Worm (Caenorhabditis elegans) whole organism, L2 larva: ENCODE results near the gene T28A11.19.

ENCODE experiments used
- C34F6.9 ChIP-seq: fragments of 150-350 bp; optimal IDR thresholded peaks from 2 replicates; lab custom pipeline; 2014; ENCODE audit warnings: missing biosample characterization, missing genetic modification characterization
- F13H6.1 ChIP-seq: sonication (generic microtip); optimal IDR thresholded peaks from 2 replicates; lab custom pipeline; 2016; ENCODE audit warnings: missing genetic modification characterization, missing compliant biosample characterization
- R02D3.7 ChIP-seq: fragments of 150-350 bp; optimal IDR thresholded peaks from 2 replicates; lab custom pipeline; 2014; ENCODE audit warnings: missing biosample characterization, missing genetic modification characterization
- alr-1 ChIP-seq: fragments of 150-350 bp; optimal IDR thresholded peaks from 2 replicates; lab custom pipeline; 2014; ENCODE audit warnings: missing biosample characterization, missing genetic modification characterization
- aly-2 ChIP-seq: fragments of 150-350 bp; optimal IDR thresholded peaks from 2 replicates; lab custom pipeline; 2014; ENCODE audit warnings: missing biosample characterization, missing genetic modification characterization
- ama-1 ChIP-seq: fragments of 150-350 bp; optimal IDR thresholded peaks from 2 replicates; lab custom pipeline; 2018; ENCODE audit warnings: inconsistent platforms
- egl-27 ChIP-seq: sonication (generic microtip); optimal IDR thresholded peaks from 3 replicates; lab custom pipeline; 2017; ENCODE audit warnings: missing biosample characterization, missing genetic modification reagents, missing genetic modification characterization
- elt-1 ChIP-seq: fragments of 150-350 bp; optimal IDR thresholded peaks from 2 replicates; lab custom pipeline; 2014; ENCODE audit warnings: missing biosample characterization, missing genetic modification characterization
- gmeb-1 ChIP-seq: fragments of 150-350 bp; optimal IDR thresholded peaks from 2 replicates; lab custom pipeline; 2014; ENCODE audit warnings: missing biosample characterization, missing genetic modification characterization
- lin-11 ChIP-seq: fragments of 150-350 bp; sonication (generic microtip); optimal IDR thresholded peaks from 2 replicates; lab custom pipeline; 2014; ENCODE audit warnings: missing biosample characterization, missing genetic modification characterization, inconsistent platforms, mixed read lengths
- lsy-2 ChIP-seq, 2 experiments: fragments of 150-350 bp in 1 of 2; sonication (generic microtip) in 1 of 2; optimal IDR thresholded peaks; 2 replicates each; lab custom pipeline; 2014 to 2017; ENCODE audit warnings: missing biosample characterization in 2 of 2, missing genetic modification characterization in 2 of 2
- mab-5 ChIP-seq: fragments of 150-350 bp; optimal IDR thresholded peaks from 2 replicates; lab custom pipeline; 2014; ENCODE audit warnings: missing biosample characterization, missing genetic modification characterization
- nhr-10 ChIP-seq: sonication (generic microtip); optimal IDR thresholded peaks from 2 replicates; lab custom pipeline; 2017; ENCODE audit warnings: missing biosample characterization, missing genetic modification characterization
- nhr-11 ChIP-seq: fragments of 150-350 bp; optimal IDR thresholded peaks from 2 replicates; lab custom pipeline; 2014; ENCODE audit warnings: missing biosample characterization, missing genetic modification characterization
- nhr-129 ChIP-seq: fragments of 150-350 bp; optimal IDR thresholded peaks from 2 replicates; lab custom pipeline; 2014; ENCODE audit warnings: missing biosample characterization, missing genetic modification characterization
- nhr-6 ChIP-seq: fragments of 150-350 bp; optimal IDR thresholded peaks from 2 replicates; lab custom pipeline; 2014; ENCODE audit warnings: missing biosample characterization, missing genetic modification characterization
- sem-4 ChIP-seq: fragments of 150-350 bp; optimal IDR thresholded peaks from 2 replicates; lab custom pipeline; 2014; ENCODE audit warnings: missing biosample characterization, missing genetic modification reagents, missing genetic modification characterization
- skn-1 ChIP-seq: sonication (generic microtip); optimal IDR thresholded peaks from 2 replicates; lab custom pipeline; 2017; ENCODE audit warnings: missing biosample characterization, missing genetic modification characterization
- sma-9 ChIP-seq, 2 experiments: fragments of 150-350 bp in 1 of 2; sonication (generic microtip) in 1 of 2; optimal IDR thresholded peaks; 2 replicates each; lab custom pipeline; 2014 to 2016; ENCODE audit warnings: missing genetic modification characterization in 2 of 2, mild to moderate bottlenecking in 1 of 2, missing biosample characterization in 1 of 2, missing compliant biosample characterization in 1 of 2, missing genetic modification reagents in 1 of 2, moderate library complexity in 1 of 2
- snpc-4 ChIP-seq: fragments of 150-350 bp; optimal IDR thresholded peaks from 2 replicates; lab custom pipeline; 2014; ENCODE audit warnings: missing biosample characterization, missing genetic modification characterization
- unc-39 ChIP-seq: fragments of 150-350 bp; optimal IDR thresholded peaks from 2 replicates; lab custom pipeline; 2014; ENCODE audit warnings: missing biosample characterization, missing genetic modification characterization
- unc-62 ChIP-seq: fragments of 150-350 bp; optimal IDR thresholded peaks from 2 replicates; lab custom pipeline; 2014; ENCODE audit warnings: missing biosample characterization, missing genetic modification reagents, missing genetic modification characterization

T28A11.19 gene

ce11 chrV:3282957-3283356, 13.6 kb upstream of the T28A11.19 start, which contains the start of gene str-64:
TSS of gene str-64 (plus strand) at chrV:3283257.
- TF ChIP-seq elt-1: no peak
- TF ChIP-seq mab-5: no peak
- TF ChIP-seq nhr-6: no peak
- TF ChIP-seq lin-11: no peak

ce11 chrV:3281523-3281922, 12.2 kb upstream of the T28A11.19 start, which contains the start of gene T28A11.25:
TSS of gene T28A11.25 (plus strand) at chrV:3281823.
- peak; percentile 64 for TF ChIP-seq sma-9 (GFP tag; optimal IDR thresholded peaks at IDR 0.05; lab: Kevin White, UChicago)
- no peak for TF ChIP-seq sma-9 (tag; optimal IDR thresholded peaks at IDR 0.05; lab: Kevin White, UChicago)
- TF ChIP-seq egl-27: no peak
- TF ChIP-seq mab-5: no peak
- no peak for TF ChIP-seq nhr-129
- TF ChIP-seq nhr-11 (tag; lab: Kevin White, UChicago): no peak

ce11 chrV:3280009-3280408, 10.7 kb upstream of the T28A11.19 start, which contains the start of gene T28A11.2:
TSS of gene T28A11.2 (plus strand) at chrV:3280379.
- TF ChIP-seq C34F6.9 (tag; lab: Kevin White, UChicago) (no peak), F13H6.1 (tag; lab: Kevin White, UChicago) (peak; percentile 50), sem-4 (tag; lab: Kevin White, UChicago) (peak; percentile 8), sma-9 (GFP tag; optimal IDR thresholded peaks at IDR 0.05; lab: Kevin White, UChicago) (peak; percentile 71), sma-9 (tag; optimal IDR thresholded peaks at IDR 0.05; lab: Kevin White, UChicago) (no peak)
- TF ChIP-seq, all 48 proteins: peak for 3

DNA sequence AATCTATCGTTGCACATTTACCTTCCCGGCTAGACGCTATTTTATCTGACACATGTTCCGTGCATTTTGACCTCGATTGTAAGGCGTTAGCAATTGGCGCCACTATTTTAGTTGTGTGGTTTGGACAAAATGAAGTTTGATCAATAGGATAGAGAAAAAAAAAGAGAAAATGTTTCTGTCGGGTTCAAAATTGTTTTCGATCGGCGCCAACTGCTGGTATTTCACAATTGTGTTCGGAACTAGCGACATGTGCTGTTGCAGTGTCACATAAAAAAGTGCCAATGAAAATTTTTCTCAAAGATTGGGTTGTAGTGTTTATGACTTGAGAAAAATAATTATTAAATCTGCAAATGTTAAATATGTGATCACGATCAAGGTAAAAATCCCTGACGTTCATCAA, 9.8 kb upstream of the T28A11.19 start:
- TF ChIP-seq sma-9 (GFP tag; optimal IDR thresholded peaks at IDR 0.05; lab: Kevin White, UChicago): peak; percentile 78
- no peak for TF ChIP-seq sma-9 (tag; optimal IDR thresholded peaks at IDR 0.05; lab: Kevin White, UChicago)
- peak in 1 of 2 experiments; percentile 27 for TF ChIP-seq lsy-2 (tag; optimal IDR thresholded peaks at IDR 0.05; lab: Kevin White, UChicago)
- TF ChIP-seq elt-1: no peak
- TF ChIP-seq F13H6.1 (tag; lab: Kevin White, UChicago): peak; percentile 65
- no peak for TF ChIP-seq snpc-4 (tag; lab: Kevin White, UChicago)
- no peak for TF ChIP-seq skn-1 (tag; lab: Kevin White, UChicago)

DNA sequence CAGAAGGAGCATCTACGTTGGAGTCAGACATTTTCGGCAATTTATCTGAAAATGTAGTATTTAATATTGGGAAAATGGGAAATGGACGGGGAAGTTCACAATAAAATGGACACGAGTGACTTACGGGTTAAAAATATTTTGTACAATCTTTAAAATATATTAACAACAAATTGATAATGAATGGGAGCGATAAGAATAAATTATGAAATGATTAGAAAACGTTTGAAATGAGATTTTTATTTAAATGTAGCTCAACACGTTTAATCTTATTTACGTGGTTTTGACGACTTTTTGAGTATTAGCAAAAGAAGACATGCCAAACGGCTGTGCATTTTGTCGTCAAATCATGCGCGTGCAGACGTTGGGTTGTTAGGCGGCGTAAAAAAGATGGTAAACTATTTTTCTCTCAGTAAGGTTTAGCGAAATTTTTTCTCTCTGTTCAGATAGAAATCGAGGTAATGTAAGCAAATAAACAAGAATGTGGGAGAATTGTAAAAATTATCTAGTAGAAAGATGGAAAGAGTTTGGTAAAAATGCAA, 8.9 kb upstream of the T28A11.19 start, which contains the start of gene fbxa-64:
Gene fbxa-64, minus strand, starts transcription at position 51 of the 539 bp plus-strand sequence.
- TF ChIP-seq C34F6.9 (tag; lab: Kevin White, UChicago): peak; percentile 9
- no peak for TF ChIP-seq alr-1 (tag; lab: Kevin White, UChicago)
- peak in 1 of 2 experiments; percentile 18 for TF ChIP-seq lsy-2 (tag; optimal IDR thresholded peaks at IDR 0.05; lab: Kevin White, UChicago)

ce11 chrV:3276184-3276583, 6.9 kb upstream of the T28A11.19 start:
- peak; percentile 4 for TF ChIP-seq sem-4 (tag; lab: Kevin White, UChicago)
- no peak for TF ChIP-seq unc-39
- TF ChIP-seq sma-9 (GFP tag; optimal IDR thresholded peaks at IDR 0.05; lab: Kevin White, UChicago): peak; percentile 92
- TF ChIP-seq sma-9 (tag; optimal IDR thresholded peaks at IDR 0.05; lab: Kevin White, UChicago): no peak
- peak; percentile 80 for TF ChIP-seq F13H6.1 (tag; lab: Kevin White, UChicago)
- TF ChIP-seq, all 48 proteins: peak for 3

ce11 chrV:3275033-3275432, 5.7 kb upstream of the T28A11.19 start, which contains the start of gene T28A11.3:
TSS of gene T28A11.3 (plus strand) at chrV:3275333.
- TF ChIP-seq unc-39 (no peak), snpc-4 (tag; lab: Kevin White, UChicago) (no peak), egl-27 (no peak)
- TF ChIP-seq, all 48 proteins: peak for 0

DNA sequence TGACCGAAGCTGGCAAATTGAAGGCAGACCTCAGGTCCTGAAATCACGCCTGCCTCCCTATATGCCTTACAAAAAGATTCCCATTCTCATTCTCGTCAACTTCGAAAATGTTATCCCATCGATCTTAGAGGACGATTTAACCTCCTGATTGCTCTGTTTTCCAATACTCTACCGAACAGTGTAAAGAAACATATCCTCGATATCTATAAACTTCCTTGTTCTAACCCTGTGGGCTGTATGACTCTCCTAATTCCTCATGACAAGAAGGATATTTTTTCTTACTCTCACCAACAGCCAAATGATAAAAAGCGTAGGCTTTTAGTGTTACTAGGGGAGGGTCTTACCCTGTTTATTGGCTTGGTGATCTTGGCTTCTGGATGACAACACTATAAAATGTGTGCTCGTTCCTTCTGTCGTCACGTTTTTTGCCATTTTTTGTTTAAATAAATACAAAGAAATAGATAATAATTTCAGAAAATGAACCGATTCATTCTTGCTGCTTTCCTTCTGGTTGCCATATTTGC, 4.3 kb upstream of the T28A11.19 start, which contains the start of gene T28A11.4:
Gene T28A11.4, plus strand, starts transcription at position 474 of the 524 bp plus-strand sequence.
- TF ChIP-seq ama-1: no peak
- TF ChIP-seq gmeb-1 (tag; lab: Kevin White, UChicago): no peak
- TF ChIP-seq nhr-10 (tag; lab: Kevin White, UChicago): no peak
- no peak for TF ChIP-seq snpc-4 (tag; lab: Kevin White, UChicago)
- TF ChIP-seq aly-2 (tag; lab: Kevin White, UChicago): no peak
- no peak for TF ChIP-seq unc-62 (GFP tag; lab: Kevin White, UChicago)
- no peak for TF ChIP-seq sem-4 (tag; lab: Kevin White, UChicago)
- TF ChIP-seq R02D3.7 (tag; lab: Kevin White, UChicago): no peak
